Worm (Caenorhabditis elegans) whole organism, midembryonic: ENCODE results near the gene duxl-1.

Experiments used
- cog-1 ChIP-seq: sonication (generic microtip); optimal IDR thresholded peaks from 2 replicates; lab custom pipeline; 2016; ENCODE audit warnings: missing genetic modification characterization, missing compliant biosample characterization
- flt-1 ChIP-seq: fragments of 200-800 bp; sonication (Bioruptor generic); IDR thresholded peaks from 2 replicates; pipeline ENCODE4 v1.3.6; 2022; ENCODE audit warnings: missing genetic modification characterization, missing compliant biosample characterization
- klf-2 ChIP-seq: fragments of 200-800 bp; sonication (Bioruptor generic); conservative IDR thresholded peaks from 2 replicates; pipeline ENCODE4 v1.3.6; 2022; ENCODE audit warnings: missing genetic modification reagents, missing genetic modification characterization, missing compliant biosample characterization
- med-1 ChIP-seq: sonication (generic microtip); optimal IDR thresholded peaks from 2 replicates; lab custom pipeline; 2017; ENCODE audit warnings: missing genetic modification characterization, mild to moderate bottlenecking, missing compliant biosample characterization, antibody characterized with exemption, missing genetic modification reagents; ENCODE audit not compliant: insufficient read depth
- ref-1 ChIP-seq: fragments of 200-800 bp; sonication (Bioruptor generic); conservative IDR thresholded peaks from 2 replicates; pipeline ENCODE4 v1.3.6; 2022; ENCODE audit warnings: missing genetic modification reagents, missing genetic modification characterization, missing compliant biosample characterization
- tab-1 ChIP-seq: fragments of 200-800 bp; sonication (Bioruptor generic); IDR thresholded peaks from 2 replicates; pipeline ENCODE4 v1.3.6; 2022; ENCODE audit warnings: missing genetic modification characterization, missing compliant biosample characterization
- ztf-23 ChIP-seq: fragments of 200-800 bp; sonication (Bioruptor generic); IDR thresholded peaks from 2 replicates; pipeline ENCODE4 v1.3.6; 2022; ENCODE audit warnings: missing genetic modification reagents, missing genetic modification characterization, missing compliant biosample characterization
- ztf-29 ChIP-seq: fragments of 200-800 bp; sonication (Bioruptor generic); IDR thresholded peaks from 2 replicates; pipeline ENCODE4 v1.3.6; 2022; ENCODE audit warnings: missing genetic modification reagents, missing genetic modification characterization, missing compliant biosample characterization

DNA sequence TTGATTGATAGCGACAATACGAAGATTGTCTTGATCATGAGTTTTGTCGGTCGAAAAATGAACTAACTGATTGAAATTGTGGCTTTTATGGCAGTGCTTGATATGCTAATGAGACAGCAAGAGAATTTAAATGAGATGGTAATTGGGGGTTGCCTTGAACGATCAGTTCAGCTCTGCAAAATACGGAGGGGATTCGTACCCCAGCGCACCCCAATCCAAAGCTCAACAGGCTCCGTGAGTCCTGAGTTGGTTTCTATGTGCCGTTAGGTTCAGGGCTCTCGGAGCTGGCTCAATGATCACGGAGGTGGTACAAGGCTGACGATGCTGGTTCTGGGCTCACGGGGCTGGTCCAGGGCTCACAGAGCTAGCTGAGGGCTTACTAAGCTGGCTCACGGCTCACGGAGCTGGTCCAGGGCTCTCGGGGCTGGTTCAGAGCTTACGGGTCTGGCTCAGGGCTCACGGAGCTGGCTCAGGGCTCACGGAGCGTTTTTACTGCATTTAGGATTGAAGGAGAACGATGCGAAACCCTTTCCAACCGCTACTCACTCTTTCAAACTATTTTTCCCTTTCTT is 18.6 kb upstream of the duxl-1 start, which contains the start of gene ZC204.6:
- no peak for TF ChIP-seq tab-1
- TF ChIP-seq med-1 (GFP tag; lab: Kevin White, UChicago): no peak
- TF ChIP-seq ref-1 (GFP tag; lab: Robert Waterston, UW): no peak
- no peak for TF ChIP-seq cog-1 (tag; lab: Kevin White, UChicago)
- no peak for TF ChIP-seq flt-1
- TF ChIP-seq klf-2 (GFP tag; lab: Robert Waterston, UW): no peak
- TF ChIP-seq ztf-29 (GFP tag; lab: Robert Waterston, UW): no peak
- no peak for TF ChIP-seq ztf-23 (GFP tag; lab: Robert Waterston, UW)
